ENCODE assay signal across 1 fruit fly cellular context in the genomic region with DNA sequence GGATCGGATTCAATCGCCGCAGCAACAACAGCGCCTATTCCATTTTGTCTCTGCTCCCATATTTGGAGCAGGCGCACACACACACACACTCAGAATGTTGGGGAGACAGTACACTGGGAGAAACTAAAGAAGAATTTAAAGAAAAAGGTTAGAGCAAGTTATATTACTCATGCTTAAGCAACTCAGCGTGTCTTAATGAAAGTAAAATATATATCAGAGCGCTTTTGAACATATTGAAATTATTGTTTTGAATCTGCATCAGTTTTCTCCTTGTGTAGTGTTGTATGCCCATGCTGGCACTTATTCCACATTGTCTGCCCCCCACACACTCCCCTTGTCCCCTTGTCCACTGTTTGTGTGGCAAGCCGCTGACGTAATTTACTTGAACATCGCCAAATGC.
TF ChIP-seq lines count a peak whose summit lies in the region.

No protein-coding gene starts in this region.

TF ChIP-seq in whole organism, embryonic, 481 proteins besides CTCF, POLR2A, EP300 and RAD21 (continued from another document and continues in another):
- TF ChIP-seq peb (GFP tag; IDR thresholded peaks at IDR 0.05; lab: Robert Waterston, UW) (peak; percentile 40; the same call in 1 of the 2 replicates), CG16779 (GFP tag; IDR thresholded peaks at IDR 0.05; lab: Robert Waterston, UW) (peak; percentile 59; the same call in 1 of the 2 replicates), Atf6 (GFP tag; IDR thresholded peaks at IDR 0.05; lab: Robert Waterston, UW) (peak; percentile 70), slou (GFP tag; optimal IDR thresholded peaks at IDR 0.05; lab: Kevin White, UChicago) (peak; percentile 60), Poxn (GFP tag; IDR thresholded peaks at IDR 0.05; lab: Robert Waterston, UW) (no peak; the same call in 1 of the 2 replicates), CG9727 (GFP tag; optimal IDR thresholded peaks at IDR 0.05; lab: Kevin White, UChicago) (peak; percentile 75), p53 (GFP tag; optimal IDR thresholded peaks at IDR 0.05; lab: Kevin White, UChicago) (no peak), Taf1 (GFP tag; IDR thresholded peaks at IDR 0.05; lab: Robert Waterston, UW) (peak; percentile 63), Dip2 (GFP tag; IDR thresholded peaks at IDR 0.05; lab: Robert Waterston, UW) (no peak), abd-A (tag; optimal IDR thresholded peaks at IDR 0.05; lab: Kevin White, UChicago) (no peak), pfk (GFP tag; optimal IDR thresholded peaks at IDR 0.05; lab: Kevin White, UChicago) (no peak), CG18764 (GFP tag; optimal IDR thresholded peaks at IDR 0.05; lab: Kevin White, UChicago) (peak; percentile 53), otp (GFP tag; IDR thresholded peaks at IDR 0.05; lab: Robert Waterston, UW) (peak; percentile 78), Hsf (GFP tag; optimal IDR thresholded peaks at IDR 0.05; lab: Kevin White, UChicago) (peak; percentile 75), CG17802 (tag; optimal IDR thresholded peaks at IDR 0.05; lab: Kevin White, UChicago) (peak; percentile 52), Hmx (GFP tag; optimal IDR thresholded peaks at IDR 0.05; lab: Kevin White, UChicago) (peak; percentile 5), insv (GFP tag; optimal IDR thresholded peaks at IDR 0.05; lab: Kevin White, UChicago) (no peak), Camta (GFP tag; optimal IDR thresholded peaks at IDR 0.05; lab: Kevin White, UChicago) (peak; percentile 78), CG15601 (tag; optimal IDR thresholded peaks at IDR 0.05; lab: Kevin White, UChicago) (peak; percentile 53), GATAe (GFP tag; conservative IDR thresholded peaks at IDR 0.05; lab: Robert Waterston, UW) (no peak), MBD-R2 (GFP tag; IDR thresholded peaks at IDR 0.05; lab: Robert Waterston, UW) (peak; percentile 58; the same call in 1 of the 2 replicates), aop (GFP tag; IDR thresholded peaks at IDR 0.05; lab: Robert Waterston, UW) (no peak), Gug (GFP tag; IDR thresholded peaks at IDR 0.05; lab: Robert Waterston, UW) (peak; percentile 45; the same call in 1 of the 4 replicates), pum (GFP tag; optimal IDR thresholded peaks at IDR 0.05; lab: Kevin White, UChicago) (peak; percentile 64), CG2129 (GFP tag; IDR thresholded peaks at IDR 0.05; lab: Robert Waterston, UW; ENCODE audit: partially characterized antibody) (no peak), CG12942 (GFP tag; optimal IDR thresholded peaks at IDR 0.05; lab: Kevin White, UChicago) (peak; percentile 37), sug (tag; optimal IDR thresholded peaks at IDR 0.05; lab: Kevin White, UChicago) (peak; percentile 53), CG9817 (tag; optimal IDR thresholded peaks at IDR 0.05; lab: Kevin White, UChicago) (peak; percentile 81), CG10274 (GFP tag; optimal IDR thresholded peaks at IDR 0.05; lab: Kevin White, UChicago) (peak; percentile 39), usp (GFP tag; optimal IDR thresholded peaks at IDR 0.05; lab: Kevin White, UChicago) (no peak), ase (GFP tag; IDR thresholded peaks at IDR 0.05; lab: Robert Waterston, UW) (peak; percentile 64; the same call in 1 of the 3 replicates), CG1602 (GFP tag; optimal IDR thresholded peaks at IDR 0.05; lab: Kevin White, UChicago) (peak; percentile 50), BtbVII (GFP tag; optimal IDR thresholded peaks at IDR 0.05; lab: Kevin White, UChicago) (peak; percentile 68), CG4854 (GFP tag; optimal IDR thresholded peaks at IDR 0.05; lab: Kevin White, UChicago) (peak; percentile 64), corto (GFP tag; optimal IDR thresholded peaks at IDR 0.05; lab: Kevin White, UChicago) (no peak), CG7556 (GFP tag; optimal IDR thresholded peaks at IDR 0.05; lab: Kevin White, UChicago) (peak; percentile 80), CG7839 (tag; optimal IDR thresholded peaks at IDR 0.05; lab: Kevin White, UChicago) (peak; percentile 87), CG6689 (GFP tag; IDR thresholded peaks at IDR 0.05; lab: Robert Waterston, UW) (peak; percentile 66), oc (tag; optimal IDR thresholded peaks at IDR 0.05; lab: Kevin White, UChicago) (peak; percentile 74), pb (GFP tag; optimal IDR thresholded peaks at IDR 0.05; lab: Kevin White, UChicago) (peak; percentile 27), CG1603 (tag; optimal IDR thresholded peaks at IDR 0.05; lab: Kevin White, UChicago) (peak; percentile 82), Dad (GFP tag; optimal IDR thresholded peaks at IDR 0.05; lab: Kevin White, UChicago) (peak; percentile 66), CG10979 (tag; optimal IDR thresholded peaks at IDR 0.05; lab: Kevin White, UChicago) (no peak), sqz (GFP tag; optimal IDR thresholded peaks at IDR 0.05; lab: Kevin White, UChicago) (peak; percentile 29), CG5953 (GFP tag; IDR thresholded peaks at IDR 0.05; lab: Robert Waterston, UW) (peak; percentile 51; the same call in 1 of the 2 replicates), lmd (GFP tag; IDR thresholded peaks at IDR 0.05; lab: Robert Waterston, UW) (peak; percentile 84), Atf3 (GFP tag; optimal IDR thresholded peaks at IDR 0.05; lab: Kevin White, UChicago) (peak; percentile 71), CG31441 (GFP tag; IDR thresholded peaks at IDR 0.05; lab: Robert Waterston, UW) (peak; percentile 70), CG5180 (GFP tag; optimal IDR thresholded peaks at IDR 0.05; lab: Kevin White, UChicago) (peak; percentile 52), CG12299 (tag; optimal IDR thresholded peaks at IDR 0.05; lab: Kevin White, UChicago) (peak; percentile 43), tx (GFP tag; optimal IDR thresholded peaks at IDR 0.05; lab: Kevin White, UChicago) (peak; percentile 56), chn (GFP tag; optimal IDR thresholded peaks at IDR 0.05; lab: Kevin White, UChicago) (peak; percentile 63), onecut (GFP tag; IDR thresholded peaks at IDR 0.05; lab: Robert Waterston, UW) (peak; percentile 64), her (GFP tag; optimal IDR thresholded peaks at IDR 0.05; lab: Kevin White, UChicago) (peak; percentile 49), dmrt99B (tag; optimal IDR thresholded peaks at IDR 0.05; lab: Kevin White, UChicago) (peak; percentile 88), H15 (GFP tag; IDR thresholded peaks at IDR 0.05; lab: Robert Waterston, UW) (peak; percentile 47; the same call in 1 of the 3 replicates), sd (tag; optimal IDR thresholded peaks at IDR 0.05; lab: Kevin White, UChicago) (peak; percentile 43), Sox100B (GFP tag; optimal IDR thresholded peaks at IDR 0.05; lab: Kevin White, UChicago) (peak; percentile 62), Ravus (GFP tag; IDR thresholded peaks at IDR 0.05; lab: Robert Waterston, UW) (peak; percentile 57), unpg (GFP tag; optimal IDR thresholded peaks at IDR 0.05; lab: Kevin White, UChicago) (peak; percentile 79), CG33557 (GFP tag; optimal IDR thresholded peaks at IDR 0.05; lab: Kevin White, UChicago) (no peak), Fer3 (tag; optimal IDR thresholded peaks at IDR 0.05; lab: Kevin White, UChicago) (peak; percentile 73), dmrt11E (tag; optimal IDR thresholded peaks at IDR 0.05; lab: Kevin White, UChicago) (no peak), Abd-B (GFP tag; optimal IDR thresholded peaks at IDR 0.05; lab: Kevin White, UChicago) (peak; percentile 54), Chrac-16 (GFP tag; optimal IDR thresholded peaks at IDR 0.05; lab: Kevin White, UChicago) (peak; percentile 53), HmgD (GFP tag; optimal IDR thresholded peaks at IDR 0.05; lab: Kevin White, UChicago) (no peak), wdn (GFP tag; IDR thresholded peaks at IDR 0.05; lab: Robert Waterston, UW) (peak; percentile 75), unc-4 (GFP tag; IDR thresholded peaks at IDR 0.05; lab: Robert Waterston, UW; ENCODE audit: partially characterized antibody) (no peak), bbx (GFP tag; IDR thresholded peaks at IDR 0.05; lab: Robert Waterston, UW; ENCODE audit: partially characterized antibody) (no peak), dati (GFP tag; IDR thresholded peaks at IDR 0.05; lab: Robert Waterston, UW) (no peak), Dek (tag; optimal IDR thresholded peaks at IDR 0.05; lab: Kevin White, UChicago) (peak; percentile 71), tup (GFP tag; optimal IDR thresholded peaks at IDR 0.05; lab: Kevin White, UChicago) (peak; percentile 48), sc (optimal IDR thresholded peaks at IDR 0.05; lab: Kevin White, UChicago) (no peak), sc (GFP tag; optimal IDR thresholded peaks at IDR 0.05; lab: Kevin White, UChicago) (peak; percentile 1), zfh1 (GFP tag; IDR thresholded peaks at IDR 0.05; lab: Robert Waterston, UW) (peak; percentile 83), shn (GFP tag; optimal IDR thresholded peaks at IDR 0.05; lab: Kevin White, UChicago) (peak; percentile 56), jumu (GFP tag; optimal IDR thresholded peaks at IDR 0.05; lab: Kevin White, UChicago) (peak; percentile 75), CG10462 (GFP tag; optimal IDR thresholded peaks at IDR 0.05; lab: Kevin White, UChicago) (peak; percentile 20), Dbx (GFP tag; IDR thresholded peaks at IDR 0.05; lab: Robert Waterston, UW) (peak; percentile 74), sob (GFP tag; IDR thresholded peaks at IDR 0.05; lab: Robert Waterston, UW) (peak; percentile 84), amos (GFP tag; IDR thresholded peaks at IDR 0.05; lab: Robert Waterston, UW; ENCODE audit: partially characterized antibody) (no peak), zf30C (GFP tag; optimal IDR thresholded peaks at IDR 0.05; lab: Kevin White, UChicago) (peak; percentile 9), CG3995 (GFP tag; optimal IDR thresholded peaks at IDR 0.05; lab: Kevin White, UChicago) (no peak), CoRest (tag; optimal IDR thresholded peaks at IDR 0.05; lab: Kevin White, UChicago) (peak; percentile 72), chif (GFP tag; optimal IDR thresholded peaks at IDR 0.05; lab: Kevin White, UChicago) (peak; percentile 69 to 83), CG12155 (GFP tag; optimal IDR thresholded peaks at IDR 0.05; lab: Kevin White, UChicago) (peak; percentile 68), NC2α (GFP tag; optimal IDR thresholded peaks at IDR 0.05; lab: Kevin White, UChicago) (peak; percentile 46), Hr51 (GFP tag; optimal IDR thresholded peaks at IDR 0.05; lab: Kevin White, UChicago) (peak; percentile 41 to 80), Neu2 (GFP tag; optimal IDR thresholded peaks at IDR 0.05; lab: Kevin White, UChicago; ENCODE audit: borderline replicate concordance) (no peak), so (GFP tag; IDR thresholded peaks at IDR 0.05; lab: Robert Waterston, UW) (peak; percentile 62; the same call in 2 of the 3 replicates), repo (GFP tag; optimal IDR thresholded peaks at IDR 0.05; lab: Kevin White, UChicago) (peak; percentile 72), E2f1 (GFP tag; IDR thresholded peaks at IDR 0.05; lab: Robert Waterston, UW) (peak; percentile 75), CG13775 (GFP tag; optimal IDR thresholded peaks at IDR 0.05; lab: Kevin White, UChicago) (peak; percentile 61), CG7987 (GFP tag; optimal IDR thresholded peaks at IDR 0.05; lab: Kevin White, UChicago) (peak; percentile 22), tll (GFP tag; optimal IDR thresholded peaks at IDR 0.05; lab: Kevin White, UChicago) (no peak), Mes4 (GFP tag; optimal IDR thresholded peaks at IDR 0.05; lab: Kevin White, UChicago) (peak; percentile 59), CG33213 (GFP tag; optimal IDR thresholded peaks at IDR 0.05; lab: Kevin White, UChicago) (peak; percentile 68), grn (GFP tag; optimal IDR thresholded peaks at IDR 0.05; lab: Kevin White, UChicago) (peak; percentile 20), CG10366 (GFP tag; IDR thresholded peaks at IDR 0.05; lab: Robert Waterston, UW) (peak; percentile 79), CG31224 (GFP tag; IDR thresholded peaks at IDR 0.05; lab: Robert Waterston, UW) (peak; percentile 51; the same call in 1 of the 2 replicates), CG2889 (GFP tag; IDR thresholded peaks at IDR 0.05; lab: Robert Waterston, UW) (peak; percentile 80), Max (GFP tag; optimal IDR thresholded peaks at IDR 0.05; lab: Kevin White, UChicago) (peak; percentile 64), CG1647 (GFP tag; optimal IDR thresholded peaks at IDR 0.05; lab: Kevin White, UChicago) (peak; percentile 88), ranshi (GFP tag; IDR thresholded peaks at IDR 0.05; lab: Robert Waterston, UW) (peak; percentile 80), gcm (GFP tag; optimal IDR thresholded peaks at IDR 0.05; lab: Kevin White, UChicago) (peak; percentile 59), al (GFP tag; IDR thresholded peaks at IDR 0.05; lab: Robert Waterston, UW) (peak; percentile 70), rib (GFP tag; IDR thresholded peaks at IDR 0.05; lab: Robert Waterston, UW) (peak; percentile 66; the same call in 1 of the 2 replicates), CG1529 (GFP tag; optimal IDR thresholded peaks at IDR 0.05; lab: Kevin White, UChicago) (peak; percentile 57), CG17829 (tag; optimal IDR thresholded peaks at IDR 0.05; lab: Kevin White, UChicago) (peak; percentile 70), bsh (GFP tag; optimal IDR thresholded peaks at IDR 0.05; lab: Kevin White, UChicago) (peak in 1 of 2 experiments; percentile 83), Scr (GFP tag; IDR thresholded peaks at IDR 0.05; lab: Robert Waterston, UW; ENCODE audit: partially characterized antibody) (no peak), eve (GFP tag; optimal IDR thresholded peaks at IDR 0.05; lab: Kevin White, UChicago) (peak in 1 of 2 experiments; percentile 66), cas (GFP tag; IDR thresholded peaks at IDR 0.05; lab: Robert Waterston, UW) (peak; percentile 70), CG32772 (GFP tag; IDR thresholded peaks at IDR 0.05; lab: Robert Waterston, UW) (peak; percentile 52; the same call in 1 of the 2 replicates), sna (GFP tag; IDR thresholded peaks at IDR 0.05; lab: Robert Waterston, UW; ENCODE audit: partially characterized antibody) (no peak), CG2678 (tag; optimal IDR thresholded peaks at IDR 0.05; lab: Kevin White, UChicago) (peak; percentile 83), CG10267 (tag; optimal IDR thresholded peaks at IDR 0.05; lab: Kevin White, UChicago) (peak; percentile 58), toy (GFP tag; IDR thresholded peaks at IDR 0.05; lab: Robert Waterston, UW) (peak; percentile 34; the same call in 1 of the 2 replicates), CG10147 (GFP tag; optimal IDR thresholded peaks at IDR 0.05; lab: Kevin White, UChicago) (peak; percentile 78), salm (tag; optimal IDR thresholded peaks at IDR 0.05; lab: Kevin White, UChicago) (peak; percentile 49), ssp (GFP tag; IDR thresholded peaks at IDR 0.05; lab: Robert Waterston, UW) (peak; percentile 75), ato (GFP tag; IDR thresholded peaks at IDR 0.05; lab: Robert Waterston, UW; ENCODE audit: partially characterized antibody) (no peak), CG3163 (GFP tag; optimal IDR thresholded peaks at IDR 0.05; lab: Kevin White, UChicago) (no peak), CG11085 (GFP tag; IDR thresholded peaks at IDR 0.05; lab: Robert Waterston, UW) (no peak; the same call in 1 of the 2 replicates)
